Worm (Caenorhabditis elegans) whole organism, late embryonic: ENCODE measurements around the gene pfut-1.

Experiments used
- C08G9.2 ChIP-seq: sonication (generic microtip); optimal IDR thresholded peaks from 2 replicates; lab custom pipeline; 2016; ENCODE audit warnings: mild to moderate bottlenecking, missing genetic modification characterization, moderate library complexity, missing compliant biosample characterization
- ama-1 ChIP-seq: fragments of 150-350 bp; optimal IDR thresholded peaks from 2 replicates; lab custom pipeline; 2014
- dve-1 ChIP-seq: sonication (generic microtip); optimal IDR thresholded peaks from 2 replicates; lab custom pipeline; 2017; ENCODE audit warnings: antibody characterized with exemption, mild to moderate bottlenecking, missing genetic modification characterization, missing compliant biosample characterization
- nhr-11 ChIP-seq: fragments of 150-350 bp; optimal IDR thresholded peaks from 2 replicates; lab custom pipeline; 2014; ENCODE audit warnings: missing biosample characterization, missing genetic modification characterization
- pag-3 ChIP-seq: sonication (generic microtip); optimal IDR thresholded peaks from 2 replicates; lab custom pipeline; 2016; ENCODE audit warnings: missing compliant biosample characterization, missing genetic modification characterization, borderline replicate concordance
- unc-3 ChIP-seq, 2 experiments: fragments of 200-800 bp in 1 of 2; sonication (Bioruptor generic) in 1 of 2; sonication (generic microtip) in 1 of 2; conservative IDR thresholded peaks in 1 of 2; optimal IDR thresholded peaks in 1 of 2; 2 replicates each; pipeline versions ENCODE4 v1.3.6 to Lab custom; 2016 to 2022; ENCODE audit warnings: missing compliant biosample characterization in 2 of 2, missing genetic modification characterization in 2 of 2, missing genetic modification reagents in 1 of 2

DNA sequence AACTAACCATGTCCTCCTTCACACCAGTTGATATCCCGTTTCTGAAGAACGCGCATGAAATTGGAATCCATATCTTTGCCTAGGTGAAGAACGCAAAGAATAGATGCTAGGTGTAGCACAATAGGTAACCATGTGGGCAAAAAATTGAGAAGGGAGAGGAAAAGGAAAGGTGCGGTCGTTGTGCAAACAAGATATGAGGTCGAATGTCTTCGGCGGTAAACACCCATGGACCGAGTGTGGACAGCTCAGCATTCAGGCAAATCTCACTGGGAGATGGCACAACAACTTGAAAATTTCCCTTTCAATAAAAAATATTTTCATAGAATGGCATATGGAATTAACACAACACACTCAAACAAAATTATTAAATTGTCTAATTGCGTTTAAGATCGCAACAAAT is 43.9 kb downstream of the pfut-1 start, which contains the start of gene F28B4.4:
- no peak for TF ChIP-seq pag-3 (tag; lab: Kevin White, UChicago)
- TF ChIP-seq C08G9.2 (tag; lab: Kevin White, UChicago) = no peak
- no peak for TF ChIP-seq nhr-11 (tag; lab: Kevin White, UChicago)
- TF ChIP-seq dve-1 (tag; lab: Kevin White, UChicago) = no peak
- no peak for TF ChIP-seq unc-3 (GFP tag; conservative IDR thresholded peaks at IDR 0.05; lab: Robert Waterston, UW)
- no peak for TF ChIP-seq unc-3 (tag; optimal IDR thresholded peaks at IDR 0.05; lab: Kevin White, UChicago)
- no peak for TF ChIP-seq ama-1 (lab: Kevin White, UChicago)
